Fruit fly (Drosophila melanogaster): ENCODE measurements around the gene lwr.

Gene lwr

DNA sequence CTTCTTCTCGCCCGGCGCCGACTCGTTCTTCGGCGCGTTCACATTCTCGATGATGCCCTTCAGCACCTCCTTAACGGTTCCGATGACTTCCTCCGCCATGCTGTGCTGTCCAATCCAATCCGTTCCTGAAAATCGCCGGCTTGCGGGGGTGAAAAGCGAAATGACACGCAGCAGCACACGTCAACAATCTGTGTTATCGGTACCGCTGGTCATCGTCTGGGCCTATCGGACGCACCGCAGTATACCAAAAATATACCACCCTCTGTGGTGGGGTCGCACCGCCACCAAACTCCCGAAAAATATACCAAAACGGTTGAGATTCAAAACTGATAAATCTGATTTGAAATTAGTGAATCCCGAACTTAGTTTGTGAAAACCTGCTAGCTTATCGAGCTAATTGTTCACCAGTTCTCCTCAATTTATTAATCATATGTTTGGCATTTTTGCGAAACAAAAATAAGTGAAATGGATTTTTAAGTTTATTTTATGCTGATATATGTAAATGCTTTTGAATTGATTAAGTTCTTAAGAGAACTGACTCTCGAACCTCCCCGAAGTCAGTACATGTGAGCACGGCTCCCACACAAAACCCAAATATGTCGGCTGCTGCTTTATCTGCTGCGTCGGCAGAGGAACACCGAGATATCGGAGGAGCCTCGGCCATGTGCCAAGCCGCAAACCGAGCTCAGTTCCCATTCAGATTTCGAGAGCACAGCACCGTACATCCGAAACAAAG is 2.2 kb upstream of the lwr start, which contains the start of the genes Spp and nAChRbeta3:
Gene Spp (minus strand): TSS at position 210 of the 736 bp plus-strand sequence.
Gene nAChRbeta3 (plus strand): TSS at position 686 of the 736 bp plus-strand sequence.
- TF ChIP-seq noc (tag; optimal IDR thresholded peaks at IDR 0.05) = no peak

DNA sequence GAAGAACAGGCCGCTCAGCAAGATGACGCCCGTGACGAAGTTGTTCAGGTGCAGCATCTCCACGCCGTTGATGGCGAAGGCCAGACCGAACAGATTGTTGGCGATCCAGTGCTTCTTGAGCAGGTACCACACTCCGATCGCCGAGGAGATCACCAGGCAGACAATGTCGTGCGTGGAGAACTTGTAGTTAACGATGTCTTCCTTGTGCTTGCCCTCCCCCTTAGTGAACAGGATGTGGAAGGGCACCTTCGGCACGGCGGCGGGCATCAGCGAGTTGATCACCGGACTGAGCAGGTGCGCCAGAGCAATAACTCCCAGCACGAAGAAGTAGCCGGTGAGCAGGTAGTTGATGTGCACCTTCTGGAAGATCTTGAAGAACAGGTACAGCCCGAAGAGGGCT is 1.4 kb upstream of the lwr start:
- TF ChIP-seq noc (tag; optimal IDR thresholded peaks at IDR 0.05) = no peak

DNA sequence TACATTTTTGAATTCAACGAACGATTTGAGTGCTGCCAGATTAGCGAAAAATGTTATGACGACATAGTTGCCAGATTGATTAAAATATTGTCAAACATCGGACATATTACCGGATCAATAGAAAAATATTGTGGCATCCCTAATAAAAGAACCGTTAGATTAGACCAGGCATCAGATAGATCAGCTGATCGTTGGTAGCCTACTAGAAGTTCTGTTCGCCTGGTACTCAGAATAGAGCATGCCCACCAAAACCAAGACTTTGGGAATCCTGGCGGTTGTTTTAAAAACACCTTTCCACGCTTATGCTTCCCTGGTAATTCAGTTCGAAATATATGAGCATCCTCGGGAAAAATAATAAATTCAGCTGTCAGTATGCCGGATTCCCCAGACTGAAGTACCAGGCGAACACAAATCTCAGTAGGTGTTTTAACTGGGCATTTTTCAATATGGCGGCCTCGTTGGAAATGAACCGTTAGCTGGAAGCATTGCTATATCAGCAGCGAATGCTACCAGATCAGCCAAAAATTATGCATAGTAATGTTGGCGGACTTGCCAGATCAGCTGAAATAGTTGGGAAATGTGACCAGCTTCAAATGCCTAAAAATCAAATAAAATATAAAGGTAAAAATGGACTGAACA is 1.7 kb downstream of the lwr start:
- TF ChIP-seq noc (tag; optimal IDR thresholded peaks at IDR 0.05) = no peak

DNA sequence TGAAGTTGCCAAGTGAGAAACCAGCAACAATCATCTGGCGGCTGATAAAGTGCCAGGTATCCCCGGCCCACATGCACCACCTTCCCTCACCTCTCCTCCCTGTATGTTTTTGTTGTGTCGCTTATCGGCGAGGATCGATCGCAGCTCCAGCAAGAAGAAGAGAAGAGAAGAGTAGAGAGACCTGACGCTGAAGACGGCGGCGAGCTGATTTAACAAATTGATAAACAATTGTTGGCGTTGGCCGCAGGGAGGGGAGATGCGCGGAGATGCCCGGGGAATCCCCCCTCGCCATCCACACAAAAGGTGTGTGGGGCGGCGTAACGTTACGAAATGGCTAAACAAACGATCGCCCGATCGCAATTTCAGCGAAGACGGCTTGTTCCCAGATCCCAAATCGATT is 8.6 kb downstream of the lwr start:
- no peak for TF ChIP-seq noc (tag; optimal IDR thresholded peaks at IDR 0.05)

DNA sequence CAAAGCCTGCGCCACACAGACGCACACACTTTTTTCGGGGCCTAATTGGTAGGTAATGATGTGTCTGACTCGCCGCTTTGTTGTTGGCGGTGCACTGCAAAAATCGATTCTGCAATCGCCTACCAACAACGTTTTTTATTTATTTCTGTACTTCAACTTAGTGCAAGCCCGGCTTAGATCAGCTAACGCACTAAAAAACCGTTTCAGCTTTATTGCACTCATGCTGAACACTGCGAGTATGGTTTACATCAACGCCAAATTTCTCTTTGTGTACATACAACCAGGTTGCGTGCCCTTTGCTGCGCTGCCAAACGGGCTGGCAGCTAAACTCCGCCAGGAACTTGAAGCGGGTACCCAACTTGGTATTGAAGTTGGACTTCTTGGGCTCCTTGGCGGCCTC is 12.1 kb downstream of the lwr start:
- no peak for TF ChIP-seq noc (tag; optimal IDR thresholded peaks at IDR 0.05)

DNA sequence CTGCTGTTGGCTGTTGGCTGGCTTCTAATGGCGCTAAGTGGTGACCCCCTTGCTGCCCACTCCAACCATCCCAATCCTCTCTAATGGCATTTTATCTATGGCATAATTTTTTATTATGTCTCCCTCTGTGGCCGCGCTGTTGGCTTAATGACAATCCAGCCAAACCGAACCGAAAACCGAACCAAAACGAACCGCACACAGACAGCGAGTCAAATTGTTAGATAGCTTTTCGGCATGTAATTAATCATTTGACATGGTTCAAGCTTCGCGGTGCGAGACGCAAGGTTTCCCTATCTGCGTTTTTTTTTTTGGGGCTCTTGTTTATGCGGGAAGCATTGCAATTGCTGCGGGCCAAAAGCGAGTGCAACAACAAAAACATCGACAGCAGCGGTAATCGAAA is 14.7 kb downstream of the lwr start:
- no peak for TF ChIP-seq noc (tag; optimal IDR thresholded peaks at IDR 0.05)

DNA sequence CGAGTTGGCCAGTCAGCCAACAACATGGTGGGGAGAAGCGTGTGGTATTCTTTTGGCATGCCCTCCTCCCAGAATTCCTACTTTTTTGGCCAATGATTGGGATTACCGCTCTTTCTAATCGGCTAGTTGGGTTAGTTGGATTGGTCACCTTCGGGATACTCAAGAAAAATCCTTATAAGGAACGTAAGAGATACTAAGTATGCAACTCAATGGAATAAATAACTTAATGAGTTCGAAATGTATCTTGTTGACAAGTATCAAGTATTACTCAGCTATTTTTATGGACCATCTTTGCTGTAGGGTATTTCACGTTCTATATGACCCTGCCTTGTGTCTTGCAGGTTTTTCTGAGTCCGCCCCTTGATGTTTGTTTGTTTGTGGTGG is 15.5 kb downstream of the lwr start:
- no peak for TF ChIP-seq noc (tag; optimal IDR thresholded peaks at IDR 0.05)

DNA sequence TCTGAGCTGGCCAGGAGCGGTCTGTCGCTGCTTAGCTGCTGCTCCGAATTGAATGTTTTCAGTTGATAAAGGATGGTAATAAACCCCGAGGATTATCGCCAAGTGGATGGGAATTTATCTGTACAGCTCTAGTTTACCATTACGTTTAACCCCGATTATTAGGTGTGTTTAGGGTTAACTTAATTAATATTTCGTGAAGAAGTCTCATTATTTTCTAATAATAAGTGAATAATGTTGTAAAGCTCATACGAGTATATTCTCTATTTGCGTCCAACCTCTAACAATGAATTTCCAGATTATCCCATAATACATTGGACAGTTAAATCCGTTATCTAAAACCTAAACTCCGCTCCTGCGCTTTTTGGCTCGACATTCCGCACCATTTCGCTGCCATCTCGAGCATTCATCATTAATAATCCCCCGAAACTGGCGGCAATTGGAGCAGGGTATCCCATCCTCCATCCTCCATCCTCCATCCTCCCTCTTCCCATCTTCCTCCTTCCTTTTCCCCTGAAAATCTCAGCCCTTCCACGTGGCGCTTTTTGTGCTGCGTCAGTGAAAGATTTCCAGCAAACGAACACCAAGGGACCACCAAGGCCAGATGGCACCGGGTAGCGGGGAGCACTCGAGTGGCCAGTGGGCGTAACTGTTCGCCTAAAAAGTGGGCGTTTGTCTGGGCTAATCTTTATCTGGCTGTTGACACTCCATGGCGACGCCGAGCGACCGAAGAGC is 16.0 kb downstream of the lwr start:
- no peak for TF ChIP-seq noc (tag; optimal IDR thresholded peaks at IDR 0.05)

DNA sequence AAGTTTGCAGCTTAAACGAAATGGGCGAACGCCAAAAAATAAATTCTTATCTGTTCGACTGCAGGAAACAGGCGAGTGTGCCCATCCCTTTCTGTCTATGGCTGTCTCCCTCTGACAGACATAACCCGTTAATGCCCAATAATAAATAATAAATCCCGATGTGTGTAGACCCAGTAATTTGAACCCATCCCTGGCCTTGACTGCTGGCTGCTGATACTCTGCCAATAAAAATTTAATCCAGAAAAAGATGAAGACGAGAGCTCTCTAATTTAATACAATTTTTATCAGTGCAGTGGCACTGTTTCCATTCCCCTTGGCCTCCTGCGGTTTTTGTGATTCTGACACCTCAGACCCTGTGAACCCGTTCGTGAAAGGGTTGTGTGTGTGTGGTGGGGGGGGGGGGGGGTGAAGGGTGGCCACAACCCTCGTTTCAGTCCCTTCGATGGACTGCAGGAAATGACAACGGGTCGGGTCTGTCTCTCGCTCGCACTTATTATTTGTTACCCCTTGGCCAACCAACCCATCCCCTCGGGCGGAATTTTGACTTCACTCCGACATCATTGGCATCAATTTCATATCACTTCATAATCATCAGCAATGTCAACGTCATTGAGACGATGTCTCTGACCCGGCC is 16.7 kb downstream of the lwr start:
- no peak for TF ChIP-seq noc (tag; optimal IDR thresholded peaks at IDR 0.05)

DNA sequence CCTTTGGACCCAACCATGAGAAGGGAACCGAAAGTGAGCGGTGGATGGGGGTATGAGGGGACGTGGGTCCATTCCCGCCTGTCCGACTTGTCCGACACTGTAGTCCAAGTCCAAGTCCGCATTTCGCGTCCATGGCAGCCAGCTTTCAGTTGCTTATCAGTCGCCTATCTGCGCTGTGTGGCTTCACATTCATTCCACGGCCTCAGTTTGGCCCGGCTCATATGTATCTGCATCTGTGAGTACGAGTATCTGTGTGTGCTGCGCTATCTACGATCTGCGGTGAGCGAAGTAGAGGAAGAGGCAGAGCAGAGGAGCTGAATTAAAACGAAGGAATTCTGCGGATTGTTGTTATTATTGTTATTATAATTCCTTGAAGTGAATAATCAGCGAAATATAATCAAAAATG is 17.9 kb downstream of the lwr start:
- TF ChIP-seq noc (tag; optimal IDR thresholded peaks at IDR 0.05) = no peak

DNA sequence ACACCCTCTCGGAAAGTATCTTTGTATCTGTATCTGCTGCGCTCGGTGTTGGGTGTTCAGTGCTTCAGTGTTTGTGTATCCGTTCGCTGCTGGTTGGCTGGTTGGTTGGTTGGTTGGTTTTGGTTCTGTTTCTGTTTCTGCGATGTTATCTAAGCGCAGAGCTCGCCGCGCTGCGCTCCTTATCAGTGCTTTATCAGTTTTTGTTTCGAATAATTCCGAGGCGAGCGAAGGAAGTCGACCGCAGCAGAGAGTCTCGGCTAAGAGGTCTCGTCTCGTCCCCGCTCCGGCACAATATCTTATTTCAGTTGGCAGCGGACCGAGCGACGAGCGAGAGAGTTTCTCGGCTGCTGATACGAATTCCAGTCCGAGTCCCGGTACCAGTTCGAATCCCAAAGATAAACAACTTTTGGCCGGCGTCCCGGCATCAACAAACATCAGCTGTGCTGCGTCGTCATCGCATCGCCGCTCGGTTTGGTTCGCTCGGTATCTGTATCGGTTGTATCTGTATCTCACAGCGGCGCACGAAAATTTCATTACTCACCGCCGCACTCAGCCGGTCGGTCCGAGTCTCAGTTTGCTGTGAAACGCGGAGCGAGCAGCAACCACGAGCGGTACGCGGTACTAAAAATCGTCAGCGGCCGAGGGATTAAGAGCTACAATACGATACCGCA is 19.1 kb downstream of the lwr start:
- TF ChIP-seq noc (tag; optimal IDR thresholded peaks at IDR 0.05) = peak; percentile 61

DNA sequence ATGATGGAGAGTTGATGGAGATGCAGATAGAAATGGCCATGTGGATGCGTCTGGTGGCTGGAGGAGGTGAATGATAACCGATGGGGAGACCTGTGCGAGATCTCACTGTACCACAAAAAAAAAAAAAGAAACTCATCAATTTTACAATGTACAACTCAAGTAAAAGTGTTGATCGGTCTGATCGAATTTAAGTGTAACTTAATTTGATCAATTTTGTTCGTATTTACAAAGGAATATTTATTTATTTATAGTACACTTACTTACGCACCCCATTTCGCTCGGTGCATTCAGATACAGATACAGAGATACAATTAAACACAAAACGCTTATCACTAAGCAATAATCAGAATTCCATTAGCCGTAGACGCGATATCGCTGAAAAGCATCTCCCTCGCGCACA is 19.6 kb downstream of the lwr start:
- TF ChIP-seq noc (tag; optimal IDR thresholded peaks at IDR 0.05) = no peak

DNA sequence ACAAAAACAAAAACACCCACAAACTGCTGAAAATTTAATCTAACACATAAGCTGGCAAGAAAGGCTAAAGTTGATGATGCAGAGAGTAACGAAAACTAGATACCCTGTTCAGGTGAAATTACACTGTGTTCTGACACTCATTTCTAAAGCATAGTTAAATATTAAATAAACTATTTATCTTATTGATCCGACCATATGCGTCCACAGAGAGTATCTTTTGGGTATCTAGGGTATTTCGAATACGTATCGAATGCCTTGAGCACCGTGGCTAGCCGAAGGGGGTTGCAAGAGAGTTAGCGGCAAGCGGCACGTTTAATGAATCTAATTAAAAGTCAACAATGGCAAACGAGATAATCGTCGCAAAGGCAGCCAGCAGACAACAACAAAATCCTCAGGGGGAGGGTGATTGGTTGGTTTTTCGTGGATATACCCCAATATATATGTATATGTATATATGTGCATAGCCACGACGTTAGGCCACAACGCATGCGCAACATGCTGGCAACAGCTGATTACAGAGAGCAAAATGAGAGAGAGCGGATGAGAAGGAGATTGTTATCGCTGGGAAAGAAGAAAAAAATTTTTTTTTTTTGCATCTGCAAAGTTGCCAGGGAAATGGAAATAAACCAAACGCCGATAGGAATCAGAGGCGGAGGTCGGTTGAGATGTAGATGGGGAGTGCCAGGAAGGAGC is 20.3 kb downstream of the lwr start:
- peak; percentile 18 for TF ChIP-seq noc (tag; optimal IDR thresholded peaks at IDR 0.05)

DNA sequence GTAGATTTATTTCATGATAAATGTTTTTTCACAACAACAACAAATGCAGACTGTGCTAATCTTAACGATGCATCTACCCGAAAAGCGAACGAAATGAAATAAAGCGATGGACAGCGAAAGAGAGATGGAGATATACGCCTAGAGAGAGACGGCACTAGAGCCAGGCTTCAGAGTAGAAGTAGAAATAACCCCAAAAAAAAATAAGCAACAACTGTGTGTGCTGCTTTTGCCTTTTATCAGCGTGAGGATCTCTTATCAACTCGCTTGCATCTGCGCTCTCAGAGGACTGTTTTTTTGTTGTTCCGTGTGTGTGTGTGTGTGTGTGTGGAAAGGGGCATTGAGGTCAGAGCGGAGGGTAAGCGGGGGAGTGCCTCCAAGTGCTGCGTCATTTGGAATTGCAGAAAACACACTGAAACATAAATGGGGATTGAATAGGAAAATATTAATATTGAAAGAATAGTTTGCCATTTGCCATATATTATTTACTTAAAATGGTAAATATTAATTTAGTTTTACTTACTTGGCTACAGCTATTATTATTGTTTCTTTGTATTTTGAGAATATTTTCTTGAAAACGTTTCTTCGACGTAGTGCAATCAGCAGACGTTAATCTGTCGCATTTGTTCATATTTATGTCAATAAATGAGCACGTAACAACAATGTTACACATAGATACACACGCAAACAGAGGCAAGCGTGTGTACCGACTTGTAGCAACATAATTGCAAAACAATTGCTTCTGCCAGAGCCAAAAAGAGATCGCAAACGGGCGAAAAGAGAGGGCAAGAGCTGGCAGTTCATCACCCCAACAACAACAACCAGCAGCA is 21.2 kb downstream of the lwr start:
- no peak for TF ChIP-seq noc (tag; optimal IDR thresholded peaks at IDR 0.05)
